Worm (Caenorhabditis elegans) whole organism, early embryonic: ENCODE results near the gene nft-1.
"Not testable (repeated sequence)": the region's sequence is repeated elsewhere in the genome, so short reads cannot be mapped to it uniquely, and the experiment has no call there.

Experiments used
- B0310.2 ChIP-seq: sonication (generic microtip); optimal IDR thresholded peaks from 2 replicates; lab custom pipeline; 2016; ENCODE audit warnings: mild to moderate bottlenecking, missing genetic modification characterization, missing compliant biosample characterization
- F13C5.2 ChIP-seq: sonication (generic microtip); optimal IDR thresholded peaks from 2 replicates; lab custom pipeline; 2017; ENCODE audit warnings: mild to moderate bottlenecking, missing genetic modification characterization, inconsistent platforms, missing compliant biosample characterization
- aly-1 ChIP-seq: sonication (generic microtip); optimal IDR thresholded peaks from 2 replicates; lab custom pipeline; 2016; ENCODE audit warnings: missing genetic modification characterization, missing compliant biosample characterization
- ama-1 ChIP-seq: fragments of 150-350 bp; optimal IDR thresholded peaks from 2 replicates; lab custom pipeline; 2014
- ceh-13 ChIP-seq: fragments of 200-800 bp; sonication (Bioruptor generic); optimal IDR thresholded peaks from 2 replicates; lab custom pipeline; 2018; ENCODE audit warnings: mild to moderate bottlenecking, missing genetic modification characterization, missing compliant biosample characterization
- ceh-36 ChIP-seq: sonication (generic microtip); optimal IDR thresholded peaks from 2 replicates; lab custom pipeline; 2016; ENCODE audit warnings: missing genetic modification characterization, inconsistent platforms, missing compliant biosample characterization
- ets-7 ChIP-seq: sonication (generic microtip); optimal IDR thresholded peaks from 2 replicates; lab custom pipeline; 2016; ENCODE audit warnings: missing genotype, missing genetic modification characterization, missing compliant biosample characterization
- flt-1 ChIP-seq: fragments of 200-800 bp; sonication (Bioruptor generic); IDR thresholded peaks from 2 replicates; pipeline ENCODE4 v1.3.6; 2022; ENCODE audit warnings: missing genetic modification characterization, missing compliant biosample characterization
- hmbx-1 ChIP-seq: sonication (generic microtip); optimal IDR thresholded peaks from 2 replicates; lab custom pipeline; 2016; ENCODE audit warnings: mild to moderate bottlenecking, missing genetic modification characterization, missing compliant biosample characterization
- hmg-4 ChIP-seq: fragments of 200-800 bp; sonication (Bioruptor generic); optimal IDR thresholded peaks from 2 replicates; lab custom pipeline; 2018; ENCODE audit warnings: mild to moderate bottlenecking, missing genetic modification characterization, missing compliant biosample characterization
- hnd-1 ChIP-seq: sonication (generic microtip); optimal IDR thresholded peaks from 2 replicates; lab custom pipeline; 2016; ENCODE audit warnings: missing genetic modification characterization, missing compliant biosample characterization
- pes-1 ChIP-seq: fragments of 200-800 bp; sonication (Bioruptor generic); IDR thresholded peaks from 2 replicates; pipeline ENCODE4 v1.3.6; 2022; ENCODE audit warnings: missing genetic modification reagents, missing genetic modification characterization, missing compliant biosample characterization
- scrt-1 ChIP-seq: fragments of 200-800 bp; sonication (Bioruptor generic); IDR thresholded peaks from 2 replicates; pipeline ENCODE4 v1.3.6; 2022; ENCODE audit warnings: missing genetic modification characterization, missing compliant biosample characterization
- sea-1 ChIP-seq: fragments of 200-800 bp; sonication (Bioruptor generic); conservative IDR thresholded peaks from 2 replicates; pipeline ENCODE4 v1.3.6; 2022; ENCODE audit warnings: missing genetic modification characterization, missing compliant biosample characterization
- tbx-11 ChIP-seq: fragments of 200-800 bp; sonication (Bioruptor generic); IDR thresholded peaks from 2 replicates; pipeline ENCODE4 v1.3.6; 2022; ENCODE audit warnings: missing genetic modification characterization, missing compliant biosample characterization
- tbx-37 ChIP-seq: fragments of 200-800 bp; sonication (Bioruptor generic); conservative IDR thresholded peaks from 2 replicates; pipeline ENCODE4 v1.3.6; 2022; ENCODE audit warnings: missing genetic modification reagents, missing genetic modification characterization, missing compliant biosample characterization
- tra-4 ChIP-seq: sonication (generic microtip); optimal IDR thresholded peaks from 2 replicates; lab custom pipeline; 2017; ENCODE audit warnings: missing genetic modification characterization, missing compliant biosample characterization

The nft-1 gene

DNA sequence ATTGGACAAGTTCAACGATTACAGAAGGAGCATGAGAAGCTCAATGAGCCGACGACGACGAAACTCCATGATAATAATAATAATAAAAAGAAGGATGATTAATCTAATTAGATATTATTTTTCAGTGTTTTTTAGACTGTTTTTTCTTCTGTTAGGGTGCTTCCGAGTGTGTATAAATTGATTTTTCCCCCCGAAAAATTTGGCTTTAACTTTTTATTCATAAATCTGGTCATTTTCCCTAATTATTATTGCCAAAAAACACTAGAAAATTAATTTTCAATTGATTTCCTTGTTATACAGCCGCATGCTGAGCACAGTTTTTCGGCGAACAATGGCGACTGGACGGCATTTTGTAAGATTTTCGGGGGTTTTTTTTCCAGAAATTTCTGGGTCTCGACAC lies at the start of gene nft-1:
Gene nft-1 (plus strand): TSS at position 301 of the 400 bp plus-strand sequence.
- TF ChIP-seq tbx-11 (GFP tag; lab: Robert Waterston, UW) (no peak), ceh-36 (tag; lab: Kevin White, UChicago) (no peak), ceh-13 (GFP tag; lab: Kevin White, UChicago) (no peak), scrt-1 (GFP tag; lab: Robert Waterston, UW) (no peak), hmg-4 (GFP tag; lab: Kevin White, UChicago) (no peak), ama-1 (lab: Kevin White, UChicago) (no peak), aly-1 (tag; lab: Kevin White, UChicago) (no peak)

DNA sequence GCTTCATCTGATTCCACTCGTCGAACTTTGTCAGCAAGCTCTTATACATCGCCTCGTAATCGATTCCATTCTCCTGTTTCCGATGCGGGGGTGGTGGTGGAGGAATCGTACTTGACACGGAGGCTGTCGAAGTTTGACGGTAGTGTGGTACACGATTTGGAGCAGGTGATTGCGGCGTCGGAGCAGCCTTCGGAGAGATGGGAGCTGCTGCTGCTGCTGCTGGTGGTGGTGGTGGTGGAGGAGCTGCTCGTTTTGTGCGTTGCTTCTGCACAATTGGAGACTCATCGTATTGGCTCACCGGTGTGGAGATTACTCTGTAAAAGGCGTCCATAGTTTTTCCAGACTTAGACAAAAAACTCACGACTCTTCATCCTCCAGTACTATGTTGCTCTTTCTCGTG lies 49.4 kb upstream of the nft-1 start:
- no peak for TF ChIP-seq tra-4 (tag; lab: Kevin White, UChicago)
- TF ChIP-seq ceh-36 (tag; lab: Kevin White, UChicago), result no peak
- no peak for TF ChIP-seq F13C5.2 (tag; lab: Kevin White, UChicago)
- TF ChIP-seq tbx-37 (GFP tag; lab: Robert Waterston, UW), result no peak
- no peak for TF ChIP-seq flt-1 (GFP tag; lab: Robert Waterston, UW)

DNA sequence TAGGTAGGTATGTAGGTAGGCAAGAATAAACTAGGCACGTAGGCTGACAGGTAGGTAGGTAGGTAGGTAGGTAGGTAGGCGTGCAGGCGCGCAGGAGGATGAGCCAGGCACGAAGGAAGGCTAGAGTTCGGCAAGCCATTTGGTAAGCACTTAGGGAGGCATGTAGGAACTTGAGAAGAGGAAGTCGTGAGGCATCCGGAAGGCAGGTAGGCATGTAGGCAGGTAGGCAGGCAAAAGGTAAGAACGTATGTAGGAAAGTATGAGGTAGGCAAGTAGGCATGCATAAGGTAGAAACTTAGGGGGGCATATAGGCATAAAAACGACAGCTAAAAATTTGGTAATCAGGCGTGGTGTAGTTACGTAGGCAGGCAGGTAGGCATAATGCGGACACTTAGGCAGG lies 47.6 kb upstream of the nft-1 start:
- TF ChIP-seq tbx-11 (GFP tag; lab: Robert Waterston, UW) (no peak), B0310.2 (no peak), hmbx-1 (tag; lab: Kevin White, UChicago) (no peak), sea-1 (GFP tag; lab: Robert Waterston, UW) (no peak), ceh-13 (GFP tag; lab: Kevin White, UChicago) (no peak), ama-1 (lab: Kevin White, UChicago) (no peak), hnd-1 (no peak), scrt-1 (GFP tag; lab: Robert Waterston, UW) (no peak), F13C5.2 (tag; lab: Kevin White, UChicago) (no peak), tra-4 (tag; lab: Kevin White, UChicago) (no peak), flt-1 (GFP tag; lab: Robert Waterston, UW) (no peak), aly-1 (tag; lab: Kevin White, UChicago) (no peak), tbx-37 (GFP tag; lab: Robert Waterston, UW) (no peak), pes-1 (GFP tag; lab: Robert Waterston, UW) (no peak), hmg-4 (GFP tag; lab: Kevin White, UChicago) (no peak), ceh-36 (tag; lab: Kevin White, UChicago) (no peak), ets-7 (tag; lab: Kevin White, UChicago) (no peak)

DNA sequence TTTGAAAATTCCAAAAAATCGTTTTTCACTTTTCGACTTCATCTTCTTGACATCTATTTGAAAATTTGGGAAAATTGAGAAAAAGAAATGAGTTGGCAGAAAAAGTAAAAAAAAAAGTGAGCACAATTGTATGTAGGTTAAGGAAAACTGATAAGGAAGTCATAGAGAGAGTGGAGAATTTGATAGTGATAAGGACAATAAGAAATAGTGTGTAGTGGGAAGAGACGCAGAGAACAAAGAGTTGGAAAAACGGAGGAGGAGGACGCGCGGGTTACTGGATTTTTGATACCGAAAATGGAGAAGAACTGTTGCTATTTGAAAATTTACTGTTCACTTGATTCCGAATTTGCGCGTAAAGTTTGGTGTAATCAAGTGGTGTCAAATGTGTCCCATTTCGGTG lies 44.9 kb upstream of the nft-1 start, which contains the start of gene Y56A3A.6:
Gene Y56A3A.6 (minus strand): TSS at position 53 of the 400 bp plus-strand sequence.
- TF ChIP-seq F13C5.2 (tag; lab: Kevin White, UChicago) (no peak), ceh-13 (GFP tag; lab: Kevin White, UChicago) (no peak), hnd-1 (no peak), flt-1 (GFP tag; lab: Robert Waterston, UW) (no peak), tbx-37 (GFP tag; lab: Robert Waterston, UW) (no peak)

DNA sequence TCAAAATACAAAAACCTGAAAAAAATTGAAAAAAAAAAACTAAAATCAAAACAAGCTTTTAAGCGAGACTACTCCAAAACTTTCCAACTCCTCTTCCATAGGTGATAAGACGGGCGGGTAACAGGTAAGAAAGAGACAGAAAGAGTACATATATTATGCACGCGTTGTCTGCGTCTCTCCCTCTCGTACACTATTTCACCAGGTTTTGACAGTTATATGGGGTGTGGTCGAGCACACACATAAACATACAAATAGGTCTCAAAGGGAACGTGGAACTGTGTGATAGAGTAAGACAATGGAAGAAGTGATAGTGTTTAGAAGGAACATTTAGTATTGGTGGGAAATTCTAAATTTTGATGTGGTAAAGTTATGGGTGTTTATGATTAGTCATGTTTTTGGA lies 42.1 kb upstream of the nft-1 start:
- TF ChIP-seq sea-1 (GFP tag; lab: Robert Waterston, UW), result no peak
- no peak for TF ChIP-seq ets-7 (tag; lab: Kevin White, UChicago)
- TF ChIP-seq ceh-36 (tag; lab: Kevin White, UChicago), result no peak
- TF ChIP-seq F13C5.2 (tag; lab: Kevin White, UChicago), result no peak

DNA sequence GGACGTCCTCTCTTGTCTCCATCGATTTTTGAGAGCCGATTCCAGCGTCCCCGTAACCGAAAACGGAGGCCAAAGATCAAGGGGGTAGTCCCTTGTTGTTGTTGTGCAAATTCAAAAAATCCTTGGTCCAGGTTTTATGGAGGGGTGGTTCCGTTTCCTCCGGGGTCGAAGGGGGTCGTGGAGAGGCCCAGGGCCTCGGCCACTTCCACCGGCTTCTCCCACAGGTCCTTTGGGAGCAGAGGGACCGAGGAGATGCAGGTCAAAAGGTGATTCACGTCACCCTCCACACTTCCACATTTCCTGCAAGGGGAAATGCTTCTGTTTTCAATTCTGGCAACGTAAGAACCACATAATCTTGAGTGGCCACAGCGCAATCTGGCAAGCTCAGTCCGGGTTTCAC lies 40.0 kb upstream of the nft-1 start, which contains the start of gene fbxb-22:
Gene fbxb-22 (minus strand): TSS at position 61 of the 400 bp plus-strand sequence.
- TF ChIP-seq ets-7 (tag; lab: Kevin White, UChicago); hmbx-1 (tag; lab: Kevin White, UChicago); tbx-11 (GFP tag; lab: Robert Waterston, UW): not testable (repeated sequence)

ce11 chrIII:11891335-11891734 lies 32.4 kb upstream of the nft-1 start, which contains the start of gene faah-5:
Gene faah-5 (minus strand): TSS chrIII:11891435.
- TF ChIP-seq tbx-11 (GFP tag; lab: Robert Waterston, UW), result no peak

DNA sequence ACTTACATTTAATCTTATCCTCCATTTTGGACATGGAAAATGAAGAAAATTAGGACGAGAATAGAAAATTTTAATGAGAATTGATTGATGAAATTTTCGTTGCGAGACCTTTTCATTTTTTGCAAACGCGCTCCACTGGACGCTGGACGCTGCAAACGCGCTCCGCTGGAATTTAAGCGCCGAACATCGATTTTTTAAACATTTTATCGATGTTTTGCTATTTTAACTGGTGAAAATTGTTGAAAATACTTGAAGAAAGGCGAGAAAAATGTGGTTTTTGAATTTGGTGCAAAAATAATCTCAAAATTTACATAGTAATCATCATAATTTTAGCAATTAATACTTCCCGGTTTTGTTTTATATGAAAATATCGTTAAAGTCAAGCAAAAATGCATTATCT lies 30.7 kb upstream of the nft-1 start, which contains the start of gene Y56A3A.41:
Gene Y56A3A.41 (minus strand): TSS at position 101 of the 400 bp plus-strand sequence.
- TF ChIP-seq ama-1 (lab: Kevin White, UChicago), result no peak
- no peak for TF ChIP-seq pes-1 (GFP tag; lab: Robert Waterston, UW)
- TF ChIP-seq hmbx-1 (tag; lab: Kevin White, UChicago), result no peak
- no peak for TF ChIP-seq ceh-13 (GFP tag; lab: Kevin White, UChicago)
- TF ChIP-seq sea-1 (GFP tag; lab: Robert Waterston, UW), result no peak
- no peak for TF ChIP-seq scrt-1 (GFP tag; lab: Robert Waterston, UW)
- TF ChIP-seq B0310.2, result no peak
- TF ChIP-seq tbx-11 (GFP tag; lab: Robert Waterston, UW), result no peak

DNA sequence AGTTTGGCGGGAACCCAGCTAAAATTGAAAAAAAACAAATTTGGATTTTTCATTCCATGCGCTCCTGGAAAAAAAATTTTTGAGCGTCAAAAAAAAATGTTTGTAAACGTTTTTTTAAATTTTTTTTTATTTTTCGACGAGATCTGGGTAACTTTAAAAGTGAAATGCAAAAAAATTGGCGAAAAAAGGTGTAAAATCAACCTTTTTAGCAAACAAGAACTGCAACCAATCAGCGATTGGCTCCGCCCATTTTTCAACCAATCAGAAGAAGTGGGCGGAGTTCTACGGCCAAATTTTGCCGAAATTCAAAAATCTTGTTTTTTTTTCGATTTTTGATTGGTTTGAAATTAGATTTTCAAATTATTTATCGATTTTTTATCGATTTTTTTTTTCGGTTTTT lies 28.2 kb upstream of the nft-1 start:
- TF ChIP-seq tbx-11 (GFP tag; lab: Robert Waterston, UW) (no peak), hmbx-1 (tag; lab: Kevin White, UChicago) (no peak), tra-4 (tag; lab: Kevin White, UChicago) (no peak), flt-1 (GFP tag; lab: Robert Waterston, UW) (no peak), ceh-13 (GFP tag; lab: Kevin White, UChicago) (no peak), F13C5.2 (tag; lab: Kevin White, UChicago) (no peak)
